Fruit fly (Drosophila melanogaster) whole organism, embryonic: ENCODE data around the gene CG13949.

Experiments
- BEAF-32 ChIP-seq: fragments of 200-800 bp; sonication (Bioruptor generic); optimal IDR thresholded peaks from 3 replicates; lab custom pipeline; 2017; ENCODE audit warnings: missing biosample characterization, missing genetic modification characterization, mild to moderate bottlenecking, moderate library complexity, missing genetic modification reagents
- Blimp-1 ChIP-seq: fragments of 200-800 bp; sonication (Bioruptor generic); optimal IDR thresholded peaks from 3 replicates; lab custom pipeline; 2018; ENCODE audit warnings: missing biosample characterization, missing genetic modification characterization, mild to moderate bottlenecking, moderate library complexity, missing genetic modification reagents
- CG10462 ChIP-seq: fragments of 200-800 bp; sonication (Bioruptor generic); optimal IDR thresholded peaks from 2 replicates; lab custom pipeline; 2016; ENCODE audit warnings: missing biosample characterization, missing genetic modification characterization
- CG11696 ChIP-seq: fragments of 200-800 bp; sonication (Bioruptor generic); IDR thresholded peaks from 2 replicates; pipeline ENCODE4 v1.3.6; 2022; ENCODE audit warnings: missing biosample characterization, missing genetic modification characterization
- CG12104 ChIP-seq: fragments of 200-800 bp; sonication (Bioruptor generic); optimal IDR thresholded peaks from 3 replicates; lab custom pipeline; 2016; ENCODE audit warnings: missing biosample characterization, missing genetic modification characterization
- CG14667 ChIP-seq: fragments of 200-800 bp; sonication (Bioruptor generic); IDR thresholded peaks from 2 replicates; pipeline ENCODE4 v1.3.6; 2022; ENCODE audit warnings: missing biosample characterization, missing genetic modification characterization
- CG14710 ChIP-seq: fragments of 200-800 bp; sonication (Bioruptor generic); optimal IDR thresholded peaks from 3 replicates; lab custom pipeline; 2019; ENCODE audit warnings: missing biosample characterization, mild to moderate bottlenecking, missing genetic modification characterization, moderate library complexity
- CG15696 ChIP-seq: fragments of 200-800 bp; sonication (Bioruptor generic); optimal IDR thresholded peaks from 2 replicates; lab custom pipeline; 2019; ENCODE audit warnings: missing biosample characterization, mild to moderate bottlenecking, missing genetic modification characterization, moderate library complexity
- CG1647 ChIP-seq: fragments of 200-800 bp; sonication (Bioruptor generic); optimal IDR thresholded peaks from 3 replicates; lab custom pipeline; 2016; ENCODE audit warnings: missing biosample characterization, missing genetic modification characterization
- CG31388 ChIP-seq: fragments of 200-800 bp; sonication (Bioruptor generic); optimal IDR thresholded peaks from 2 replicates; lab custom pipeline; 2016; ENCODE audit warnings: missing biosample characterization, missing genetic modification characterization
- CG3281 ChIP-seq: fragments of 200-800 bp; sonication (Bioruptor generic); optimal IDR thresholded peaks from 3 replicates; lab custom pipeline; 2017; ENCODE audit warnings: missing biosample characterization, mild to moderate bottlenecking, missing genetic modification characterization
- CG3407 ChIP-seq: fragments of 200-800 bp; sonication (Bioruptor generic); optimal IDR thresholded peaks from 2 replicates; lab custom pipeline; 2018; ENCODE audit warnings: missing biosample characterization, mild to moderate bottlenecking, missing genetic modification characterization
- CG4424 ChIP-seq: fragments of 200-800 bp; sonication (Bioruptor generic); optimal IDR thresholded peaks from 3 replicates; lab custom pipeline; 2016; ENCODE audit warnings: missing biosample characterization, missing genetic modification characterization
- CG4707 ChIP-seq: fragments of 200-800 bp; sonication (Bioruptor generic); optimal IDR thresholded peaks from 2 replicates; lab custom pipeline; 2018; ENCODE audit warnings: missing biosample characterization, mild to moderate bottlenecking, missing genetic modification characterization, moderate library complexity
- CG6654 ChIP-seq: fragments of 200-800 bp; sonication (Bioruptor generic); optimal IDR thresholded peaks from 2 replicates; lab custom pipeline; 2017; ENCODE audit warnings: missing biosample characterization, mild to moderate bottlenecking, missing genetic modification characterization
- CG7839 ChIP-seq: fragments of 200-800 bp; sonication (Bioruptor generic); optimal IDR thresholded peaks from 3 replicates; lab custom pipeline; 2018; ENCODE audit warnings: missing biosample characterization, mild to moderate bottlenecking, missing genetic modification characterization, moderate library complexity
- CG8478 ChIP-seq: fragments of >200 bp; optimal IDR thresholded peaks from 2 replicates; lab custom pipeline; 2018
- CG8765 ChIP-seq: fragments of 200-800 bp; sonication (Bioruptor generic); IDR thresholded peaks from 2 replicates; pipeline ENCODE4 v1.3.6; 2022; ENCODE audit warnings: missing biosample characterization, missing genetic modification characterization
- CG8944 ChIP-seq: fragments of 200-800 bp; sonication (Bioruptor generic); optimal IDR thresholded peaks from 3 replicates; lab custom pipeline; 2016; ENCODE audit warnings: missing biosample characterization, missing genetic modification characterization
- CG9932 ChIP-seq: fragments of 200-800 bp; sonication (Bioruptor generic); IDR thresholded peaks from 2 replicates; pipeline ENCODE4 v1.3.6; 2022; ENCODE audit warnings: missing biosample characterization, missing genetic modification characterization
- HLH3B ChIP-seq: fragments of 200-800 bp; sonication (Bioruptor generic); IDR thresholded peaks from 2 replicates; pipeline ENCODE4 v1.3.6; 2022; ENCODE audit warnings: missing biosample characterization, missing genetic modification characterization
- Hmx ChIP-seq: fragments of 200-800 bp; sonication (Bioruptor generic); optimal IDR thresholded peaks from 2 replicates; lab custom pipeline; 2016; ENCODE audit warnings: missing biosample characterization, missing genetic modification characterization
- Meics ChIP-seq: fragments of 200-800 bp; sonication (Bioruptor generic); optimal IDR thresholded peaks from 2 replicates; lab custom pipeline; 2017; ENCODE audit warnings: missing biosample characterization, mild to moderate bottlenecking, missing genetic modification characterization
- Nf-YB ChIP-seq: fragments of 200-800 bp; sonication (Bioruptor generic); optimal IDR thresholded peaks from 3 replicates; lab custom pipeline; 2019; ENCODE audit warnings: missing biosample characterization, mild to moderate bottlenecking, missing genetic modification characterization, moderate library complexity
- NfI ChIP-seq: fragments of 200-800 bp; sonication (Bioruptor generic); optimal IDR thresholded peaks from 3 replicates; lab custom pipeline; 2018; ENCODE audit warnings: missing biosample characterization, mild to moderate bottlenecking, missing genetic modification characterization, moderate library complexity
- Sox100B ChIP-seq: fragments of 200-800 bp; sonication (Bioruptor generic); optimal IDR thresholded peaks from 3 replicates; lab custom pipeline; 2018; ENCODE audit warnings: missing biosample characterization, mild to moderate bottlenecking, missing genetic modification characterization
- Tbp ChIP-seq: fragments of >200 bp; optimal IDR thresholded peaks from 2 replicates; lab custom pipeline; 2018; ENCODE audit warnings: missing biosample characterization, missing genetic modification characterization
- Usf ChIP-seq: fragments of 200-800 bp; sonication (Bioruptor generic); optimal IDR thresholded peaks from 2 replicates; lab custom pipeline; 2017; ENCODE audit warnings: missing genotype, missing biosample characterization, missing genetic modification characterization
- ash1 ChIP-seq: fragments of 200-800 bp; sonication (Bioruptor generic); optimal IDR thresholded peaks from 2 replicates; lab custom pipeline; 2018; ENCODE audit warnings: missing biosample characterization, mild to moderate bottlenecking, missing genetic modification characterization
- bbx ChIP-seq: fragments of 200-800 bp; sonication (Bioruptor generic); IDR thresholded peaks from 2 replicates; pipeline ENCODE4 v1.3.6; 2022; ENCODE audit warnings: missing biosample characterization, missing genetic modification characterization; ENCODE audit not compliant: partially characterized antibody
- bigmax ChIP-seq: fragments of 200-800 bp; sonication (Bioruptor generic); optimal IDR thresholded peaks from 2 replicates; lab custom pipeline; 2018; ENCODE audit warnings: missing biosample characterization, mild to moderate bottlenecking, missing genetic modification characterization
- crol ChIP-seq: fragments of 200-800 bp; sonication (Bioruptor generic); IDR thresholded peaks from 2 replicates; pipeline ENCODE4 v1.3.6; 2022; ENCODE audit warnings: missing biosample characterization, missing genetic modification characterization
- ewg ChIP-seq: fragments of 200-800 bp; sonication (Bioruptor generic); optimal IDR thresholded peaks from 3 replicates; lab custom pipeline; 2017; ENCODE audit warnings: mild to moderate bottlenecking, missing biosample characterization, missing genetic modification reagents, missing genetic modification characterization
- hkb ChIP-seq, 2 experiments: fragments of 200-800 bp in 1 of 2; fragments of >200 bp in 1 of 2; sonication (Bioruptor generic) in 1 of 2; IDR thresholded peaks in 1 of 2; optimal IDR thresholded peaks in 1 of 2; 2 replicates each; pipeline versions ENCODE4 v1.3.6 to Lab custom; 2017 to 2022; ENCODE audit warnings: missing biosample characterization in 1 of 2, missing genetic modification characterization in 1 of 2
- klu ChIP-seq: fragments of 200-800 bp; sonication (Bioruptor generic); IDR thresholded peaks from 2 replicates; pipeline ENCODE4 v1.3.6; 2022; ENCODE audit warnings: missing biosample characterization, missing genetic modification characterization
- mirr ChIP-seq: fragments of 200-800 bp; sonication (Bioruptor generic); optimal IDR thresholded peaks from 3 replicates; lab custom pipeline; 2018; ENCODE audit warnings: missing biosample characterization, mild to moderate bottlenecking, missing genetic modification characterization
- p53 ChIP-seq: fragments of 200-800 bp; sonication (Bioruptor generic); optimal IDR thresholded peaks from 2 replicates; lab custom pipeline; 2016; ENCODE audit warnings: missing biosample characterization, missing genetic modification characterization
- schlank ChIP-seq: fragments of 200-800 bp; sonication (Bioruptor generic); optimal IDR thresholded peaks from 2 replicates; lab custom pipeline; 2018; ENCODE audit warnings: missing biosample characterization, mild to moderate bottlenecking, missing genetic modification characterization
- scrt ChIP-seq: fragments of 200-800 bp; sonication (Bioruptor generic); optimal IDR thresholded peaks from 2 replicates; lab custom pipeline; 2018; ENCODE audit warnings: missing biosample characterization, mild to moderate bottlenecking, missing genetic modification characterization, moderate library complexity
- sens ChIP-seq: fragments of 200-800 bp; sonication (Bioruptor generic); peaks from one replicate; lab custom pipeline; 2016; ENCODE audit warnings: missing biosample characterization, missing genetic modification characterization
- sob ChIP-seq: fragments of 200-800 bp; sonication (Bioruptor generic); IDR thresholded peaks from 2 replicates; pipeline ENCODE4 v1.3.6; 2022; ENCODE audit warnings: missing biosample characterization, missing genetic modification characterization
- stc ChIP-seq: fragments of 200-800 bp; sonication (Bioruptor generic); IDR thresholded peaks from 2 replicates; pipeline ENCODE4 v1.3.6; 2022; ENCODE audit warnings: missing biosample characterization, missing genetic modification characterization
- tio ChIP-seq: fragments of 200-800 bp; sonication (Bioruptor generic); optimal IDR thresholded peaks from 2 replicates; lab custom pipeline; 2017; ENCODE audit warnings: missing biosample characterization, missing genetic modification characterization, inconsistent platforms
- ttk ChIP-seq: fragments of 200-800 bp; sonication (Bioruptor generic); IDR thresholded peaks from 2 replicates; pipeline ENCODE4 v2.1.2; 2022; ENCODE audit warnings: missing biosample characterization, missing genetic modification characterization
- unpg ChIP-seq: fragments of 200-800 bp; sonication (Bioruptor generic); optimal IDR thresholded peaks from 3 replicates; lab custom pipeline; 2018; ENCODE audit warnings: missing biosample characterization, mild to moderate bottlenecking, missing genetic modification characterization, moderate library complexity
- vnd ChIP-seq: fragments of 200-800 bp; sonication (Bioruptor generic); IDR thresholded peaks from 3 replicates; pipeline ENCODE4 v1.3.6; 2022; ENCODE audit warnings: missing biosample characterization, missing genetic modification characterization; ENCODE audit not compliant: partially characterized antibody
- wdn ChIP-seq: fragments of 200-800 bp; sonication (Bioruptor generic); IDR thresholded peaks from 2 replicates; pipeline ENCODE4 v1.3.6; 2022; ENCODE audit warnings: missing biosample characterization, missing genetic modification characterization
- yki ChIP-seq: fragments of >200 bp; optimal IDR thresholded peaks from 3 replicates; lab custom pipeline; 2018
- zfh2 ChIP-seq: fragments of 200-800 bp; sonication (Bioruptor generic); optimal IDR thresholded peaks from 2 replicates; lab custom pipeline; 2016; ENCODE audit warnings: missing biosample characterization, missing genetic modification characterization

The CG13949 gene

DNA sequence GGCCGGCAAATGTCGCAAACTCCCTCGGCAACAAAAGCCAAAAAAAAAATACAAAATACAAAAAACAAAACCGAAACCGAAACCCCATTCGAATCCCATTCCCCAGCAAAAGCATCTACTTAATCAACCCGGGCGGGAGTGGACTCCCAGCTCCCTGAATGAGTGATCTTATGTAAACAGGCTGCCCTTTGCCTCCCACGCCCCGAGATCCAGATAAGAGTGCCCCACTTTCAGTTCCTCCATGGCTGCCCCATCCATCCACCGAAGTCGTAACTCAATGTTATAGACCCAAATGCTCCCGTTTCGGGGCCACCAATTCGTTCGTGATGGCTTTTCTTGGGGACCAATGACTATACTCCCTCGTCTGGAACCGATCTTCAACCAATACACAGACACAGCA lies 28.1 kb upstream of the CG13949 start (continued):
- TF ChIP-seq CG7839 (tag; lab: Kevin White, UChicago) (no peak), ttk (GFP tag; lab: Robert Waterston, UW) (no peak), crol (peak; percentile 45), zfh2 (GFP tag; lab: Kevin White, UChicago) (no peak), ewg (GFP tag; lab: Kevin White, UChicago) (no peak), bbx (no peak), CG15696 (tag; lab: Kevin White, UChicago) (no peak), Hmx (GFP tag; lab: Kevin White, UChicago) (no peak)

DNA sequence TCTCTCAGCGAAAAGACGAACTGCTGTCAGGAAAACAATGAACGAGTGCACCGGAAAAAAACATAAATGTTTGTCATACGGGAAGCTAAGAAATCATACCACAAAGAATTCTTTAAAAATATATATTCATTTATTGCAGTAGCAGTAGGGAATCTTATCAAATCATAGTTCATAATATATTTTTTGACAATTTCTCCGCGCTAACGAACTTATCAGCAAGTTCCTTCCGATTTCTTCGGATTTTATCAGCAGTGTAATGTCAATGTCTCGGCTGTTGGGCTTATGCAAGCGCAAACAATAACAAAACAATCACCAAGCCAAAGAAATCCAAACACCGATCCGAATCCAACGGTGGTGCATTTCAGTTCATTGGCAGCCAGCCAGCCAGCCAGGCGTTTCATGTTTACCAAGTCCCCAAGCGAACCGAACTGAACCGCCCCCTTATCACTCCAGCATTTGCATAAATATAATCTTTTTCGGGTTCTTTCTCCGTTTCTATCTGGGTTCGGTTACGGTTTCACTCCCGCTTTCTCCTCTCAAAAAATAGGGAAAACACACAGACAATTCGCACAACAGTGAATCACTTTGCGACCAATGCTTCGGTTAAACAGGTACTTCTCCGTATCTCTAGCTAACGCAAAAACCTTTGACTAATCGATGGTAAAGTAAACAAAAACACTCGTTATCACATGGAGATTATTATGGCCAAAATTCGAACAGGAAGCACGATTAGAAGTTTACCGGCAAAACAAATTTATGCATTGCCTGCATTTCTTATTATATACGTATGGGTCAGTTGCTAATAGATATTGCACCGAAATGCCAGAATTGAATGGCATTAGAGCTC lies 27.4 kb upstream of the CG13949 start:
- TF ChIP-seq unpg (GFP tag; lab: Kevin White, UChicago) (peak; percentile 42), CG12104 (GFP tag; lab: Kevin White, UChicago) (no peak), tio (GFP tag; lab: Kevin White, UChicago) (no peak), CG11696 (GFP tag; lab: Robert Waterston, UW) (no peak), yki (lab: Kevin White, UChicago) (no peak), CG8944 (GFP tag; lab: Kevin White, UChicago) (no peak), klu (GFP tag; lab: Robert Waterston, UW) (no peak), CG4707 (GFP tag; lab: Kevin White, UChicago) (no peak), bigmax (GFP tag; lab: Kevin White, UChicago) (no peak), HLH3B (GFP tag; lab: Robert Waterston, UW) (0 out of 2 replicates have a peak, but pooled peaks have one; percentile 22), CG1647 (no peak), p53 (GFP tag; lab: Kevin White, UChicago) (no peak), vnd (no peak), Sox100B (GFP tag; lab: Kevin White, UChicago) (peak; percentile 65), sens (GFP tag; lab: Kevin White, UChicago) (peak; percentile 94), BEAF-32 (GFP tag; lab: Kevin White, UChicago) (no peak), wdn (GFP tag; lab: Robert Waterston, UW) (no peak), Meics (GFP tag; lab: Kevin White, UChicago) (no peak), CG3407 (GFP tag; lab: Kevin White, UChicago) (peak; percentile 57), NfI (no peak), CG8765 (GFP tag; lab: Robert Waterston, UW) (no peak), CG14710 (peak; percentile 39), CG4424 (peak; percentile 30), Nf-YB (GFP tag; lab: Kevin White, UChicago) (peak; percentile 20), CG8478 (no peak), CG7839 (tag; lab: Kevin White, UChicago) (no peak), ash1 (GFP tag; lab: Kevin White, UChicago) (no peak), CG6654 (no peak), mirr (GFP tag; lab: Kevin White, UChicago) (no peak), stc (GFP tag; lab: Robert Waterston, UW) (no peak), Tbp (GFP tag; lab: Kevin White, UChicago) (no peak), CG10462 (peak; percentile 32), CG3281 (GFP tag; lab: Kevin White, UChicago) (no peak), Usf (GFP tag; lab: Kevin White, UChicago) (no peak), CG14667 (GFP tag; lab: Robert Waterston, UW) (no peak), CG9932 (GFP tag; lab: Robert Waterston, UW) (no peak), hkb (optimal IDR thresholded peaks at IDR 0.05; lab: Kevin White, UChicago) (no peak), hkb (GFP tag; IDR thresholded peaks at IDR 0.05; lab: Robert Waterston, UW) (peak; percentile 50; the same call in 1 of the 2 replicates), scrt (no peak), sob (GFP tag; lab: Robert Waterston, UW) (no peak), schlank (tag; lab: Kevin White, UChicago) (no peak), Blimp-1 (peak; percentile 56), CG31388 (no peak)
